Worm (Caenorhabditis elegans): ENCODE results near the gene mec-18.
A peak's percentile ranks its signal among the peaks of the same experiment; 100 is the strongest.

The mec-18 gene

ce11 chrX:4307559-4308005 is 33.6 kb upstream of the mec-18 start (continued):
- TF ChIP-seq fkh-10 (GFP tag; optimal IDR thresholded peaks at IDR 0.05) (no peak), tbx-2 (tag; optimal IDR thresholded peaks at IDR 0.05) (peak; percentile 41), unc-130 (tag; optimal IDR thresholded peaks at IDR 0.05) (peak; percentile 35), lin-39 (tag; optimal IDR thresholded peaks at IDR 0.05) (no peak), aly-2 (tag; optimal IDR thresholded peaks at IDR 0.05) (no peak), nhr-77 (tag; optimal IDR thresholded peaks at IDR 0.05) (no peak), nhr-85 (tag) (peak; percentile 73), lin-14 (GFP tag; optimal IDR thresholded peaks at IDR 0.05) (peak; percentile 76), alr-1 (tag; optimal IDR thresholded peaks at IDR 0.05; ENCODE audit: borderline replicate concordance) (no peak), nhr-11 (tag; optimal IDR thresholded peaks at IDR 0.05) (no peak), egl-13 (tag; optimal IDR thresholded peaks at IDR 0.05) (peak; percentile 15), mab-9 (GFP tag; IDR thresholded peaks at IDR 0.05) (no peak), isw-1 (GFP tag; IDR thresholded peaks at IDR 0.05) (0 out of 2 replicates have a peak, but pooled peaks have one; percentile 15), snu-23 (GFP tag; optimal IDR thresholded peaks at IDR 0.05) (peak; percentile 58)

ce11 chrX:4306861-4307260 is 32.8 kb upstream of the mec-18 start, which contains the start of gene pqn-15:
TSS of gene pqn-15 (minus strand) at chrX:4306961.
- no peak for TF ChIP-seq snu-23 (GFP tag; optimal IDR thresholded peaks at IDR 0.05)
- TF ChIP-seq C04F5.9 (tag; optimal IDR thresholded peaks at IDR 0.05) = no peak
- no peak for TF ChIP-seq nhr-90 (tag; optimal IDR thresholded peaks at IDR 0.05; ENCODE audit: poor library complexity)
- TF ChIP-seq irx-1 (tag; optimal IDR thresholded peaks at IDR 0.05) = no peak
- no peak for TF ChIP-seq fkh-4 (tag; optimal IDR thresholded peaks at IDR 0.05; ENCODE audit: borderline replicate concordance)

ce11 chrX:4303200-4303599 is 29.2 kb upstream of the mec-18 start:
- TF ChIP-seq ztf-4 (tag; optimal IDR thresholded peaks at IDR 0.05) (no peak), alr-1 (tag; optimal IDR thresholded peaks at IDR 0.05; ENCODE audit: borderline replicate concordance) (no peak), hlh-17 (GFP tag; optimal IDR thresholded peaks at IDR 0.05; ENCODE audit: borderline replicate concordance) (no peak), xbp-1 (tag; optimal IDR thresholded peaks at IDR 0.05) (no peak), ets-5 (GFP tag; IDR thresholded peaks at IDR 0.05) (no peak), nhr-77 (tag; optimal IDR thresholded peaks at IDR 0.05) (no peak), vab-15 (tag; optimal IDR thresholded peaks at IDR 0.05) (no peak), sox-4 (tag; optimal IDR thresholded peaks at IDR 0.05) (no peak), pax-3 (tag; optimal IDR thresholded peaks at IDR 0.05) (no peak), sup-37 (GFP tag; optimal IDR thresholded peaks at IDR 0.05) (no peak), elt-2 (tag; optimal IDR thresholded peaks at IDR 0.05) (no peak), mef-2 (tag; optimal IDR thresholded peaks at IDR 0.05) (no peak), ces-1 (GFP tag; optimal IDR thresholded peaks at IDR 0.05) (no peak), nhr-12 (tag; optimal IDR thresholded peaks at IDR 0.05) (no peak), ama-1 (optimal IDR thresholded peaks at IDR 0.05) (no peak), ceh-8 (GFP tag; optimal IDR thresholded peaks at IDR 0.05) (no peak), nhr-71 (tag; optimal IDR thresholded peaks at IDR 0.05) (no peak), efl-1 (optimal IDR thresholded peaks at IDR 0.05) (no peak), efl-1 (GFP tag; optimal IDR thresholded peaks at IDR 0.05 in 1 of 2) (no peak), mdl-1 (tag; optimal IDR thresholded peaks at IDR 0.05) (no peak)

- TF ChIP-seq nhr-28 (tag; optimal IDR thresholded peaks at IDR 0.05) (no peak), ama-1 (optimal IDR thresholded peaks at IDR 0.05) (no peak), efl-1 (optimal IDR thresholded peaks at IDR 0.05) (no peak), efl-1 (GFP tag; optimal IDR thresholded peaks at IDR 0.05 in 1 of 2) (peak in 1 of 2 experiments; percentile 78), fkh-4 (tag; optimal IDR thresholded peaks at IDR 0.05; ENCODE audit: borderline replicate concordance) (no peak), ceh-82 (tag; optimal IDR thresholded peaks at IDR 0.05) (peak in 1 of 3 experiments; percentile 19), nhr-71 (tag; optimal IDR thresholded peaks at IDR 0.05) (no peak), nhr-77 (tag; optimal IDR thresholded peaks at IDR 0.05) (no peak), ces-1 (GFP tag; optimal IDR thresholded peaks at IDR 0.05) (no peak), fkh-10 (GFP tag; optimal IDR thresholded peaks at IDR 0.05) (peak; percentile 66), nhr-84 (tag; optimal IDR thresholded peaks at IDR 0.05) (no peak), aly-2 (tag; optimal IDR thresholded peaks at IDR 0.05) (peak; percentile 17), snu-23 (GFP tag; optimal IDR thresholded peaks at IDR 0.05) (no peak), nhr-20 (tag; optimal IDR thresholded peaks at IDR 0.05) (no peak), nhr-90 (tag; optimal IDR thresholded peaks at IDR 0.05; ENCODE audit: poor library complexity) (no peak), nhr-237 (tag; optimal IDR thresholded peaks at IDR 0.05) (no peak), lin-14 (GFP tag; optimal IDR thresholded peaks at IDR 0.05) (peak; percentile 59)
These were observed 23.4 kb upstream of the mec-18 start, which contains the start of gene paf-2 for ce11 chrX:4297452-4297851. TSS of gene paf-2 (minus strand) at chrX:4297741.

All from whole organism, L1 larva.